Worm (Caenorhabditis elegans): ENCODE results near the gene cbd-1.
"Not testable (repeated sequence)": the region's sequence is repeated elsewhere in the genome, so short reads cannot be mapped to it uniquely, and the experiment has no call there.

Gene cbd-1

DNA sequence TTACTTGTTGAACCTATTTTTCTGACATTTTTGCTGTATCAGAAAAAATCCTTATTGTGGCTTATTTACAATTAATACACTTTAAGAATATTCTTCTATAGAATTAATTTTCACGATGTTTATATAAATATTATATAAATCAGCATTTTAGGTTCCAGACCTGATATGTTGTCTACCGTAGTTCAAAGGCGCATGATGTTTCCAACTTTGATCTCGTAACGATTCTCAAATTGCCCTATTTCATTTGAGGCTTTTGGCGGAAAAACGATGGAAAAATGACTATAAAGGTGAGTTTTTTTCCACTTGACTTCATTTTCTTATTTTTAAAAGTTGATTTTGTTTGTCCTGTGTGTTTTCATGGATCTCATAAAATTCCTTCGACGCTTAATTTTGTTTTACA lies 37.3 kb downstream of the cbd-1 start, which contains the start of gene gfat-2:
Gene gfat-2, plus strand, starts transcription at position 145 of the 400 bp plus-strand sequence.
- TF ChIP-seq lin-32 (GFP tag; optimal IDR thresholded peaks at IDR 0.05) (no peak), unc-62 (GFP tag; optimal IDR thresholded peaks at IDR 0.05) (no peak), M03D4.4 (tag; optimal IDR thresholded peaks at IDR 0.05) (no peak), bed-3 (GFP tag; optimal IDR thresholded peaks at IDR 0.05) (no peak), ham-2 (GFP tag; optimal IDR thresholded peaks at IDR 0.05) (no peak), elt-3 (tag; optimal IDR thresholded peaks at IDR 0.05) (no peak), ces-1 (GFP tag; optimal IDR thresholded peaks at IDR 0.05) (no peak), mep-1 (tag; optimal IDR thresholded peaks at IDR 0.05) (no peak), sem-2 (GFP tag; optimal IDR thresholded peaks at IDR 0.05) (no peak), ceh-83 (GFP tag; optimal IDR thresholded peaks at IDR 0.05) (no peak), unc-120 (tag; optimal IDR thresholded peaks at IDR 0.05; ENCODE audit: poor library complexity, severe bottlenecking) (no peak), ceh-39 (tag; optimal IDR thresholded peaks at IDR 0.05) (no peak)

ce11 chrIV:11414920-11415319 lies 42.1 kb downstream of the cbd-1 start, which contains the start of gene F22B3.10:
Gene F22B3.10 (minus strand): TSS chrIV:11415020.
- TF ChIP-seq lsy-2 (tag; optimal IDR thresholded peaks at IDR 0.05), result no peak
- no peak for TF ChIP-seq flh-1 (GFP tag; optimal IDR thresholded peaks at IDR 0.05)
- TF ChIP-seq M03D4.4 (tag; optimal IDR thresholded peaks at IDR 0.05), result no peak
- TF ChIP-seq blmp-1 (tag; optimal IDR thresholded peaks at IDR 0.05), result no peak
- no peak for TF ChIP-seq ham-2 (GFP tag; optimal IDR thresholded peaks at IDR 0.05)
- no peak for TF ChIP-seq pha-4 (tag; optimal IDR thresholded peaks at IDR 0.05)
- TF ChIP-seq nhr-28 (tag; optimal IDR thresholded peaks at IDR 0.05), result no peak
- TF ChIP-seq mls-2 (tag; optimal IDR thresholded peaks at IDR 0.05), result no peak
- no peak for TF ChIP-seq sem-2 (GFP tag; optimal IDR thresholded peaks at IDR 0.05)
- TF ChIP-seq unc-39 (tag; optimal IDR thresholded peaks at IDR 0.05), result no peak
- TF ChIP-seq unc-62 (GFP tag; optimal IDR thresholded peaks at IDR 0.05), result no peak
- no peak for TF ChIP-seq nhr-2 (tag; optimal IDR thresholded peaks at IDR 0.05)
- no peak for TF ChIP-seq bed-3 (GFP tag; optimal IDR thresholded peaks at IDR 0.05)

DNA sequence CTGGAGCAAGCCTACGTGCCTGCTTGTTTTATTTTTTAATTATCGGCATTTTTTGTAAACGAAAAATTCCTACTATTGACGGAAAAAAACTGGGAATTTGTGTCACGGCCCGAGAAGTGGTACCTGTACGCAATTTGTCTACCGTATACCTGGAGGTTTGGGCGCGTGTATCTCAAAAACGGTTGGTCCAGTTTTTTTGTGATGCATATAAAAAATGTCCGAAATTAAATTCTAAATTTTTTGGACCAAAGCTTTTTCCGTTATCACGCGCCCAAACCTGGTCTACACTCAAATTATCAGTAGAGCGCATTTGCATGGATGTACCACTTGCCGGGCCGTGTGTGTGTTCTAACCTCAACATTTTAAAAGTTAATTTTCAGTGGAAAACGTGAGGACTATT lies 43.9 kb downstream of the cbd-1 start, which contains the start of gene F22B3.5:
Gene F22B3.5, minus strand, starts transcription at position 101 of the 400 bp plus-strand sequence.
- TF ChIP-seq nhr-2 (tag; optimal IDR thresholded peaks at IDR 0.05); nhr-12 (tag; optimal IDR thresholded peaks at IDR 0.05); ceh-83 (GFP tag; optimal IDR thresholded peaks at IDR 0.05): not testable (repeated sequence)

ce11 chrIV:11421696-11422095 lies 48.9 kb downstream of the cbd-1 start, which contains the start of gene F22B3.7:
Gene F22B3.7 (minus strand): TSS chrIV:11421796.
- TF ChIP-seq blmp-1 (tag; optimal IDR thresholded peaks at IDR 0.05), result no peak
- TF ChIP-seq sptf-1 (tag; optimal IDR thresholded peaks at IDR 0.05), result no peak
- TF ChIP-seq zip-8 (tag; optimal IDR thresholded peaks at IDR 0.05), result no peak
- no peak for TF ChIP-seq pha-4 (tag; optimal IDR thresholded peaks at IDR 0.05)

DNA sequence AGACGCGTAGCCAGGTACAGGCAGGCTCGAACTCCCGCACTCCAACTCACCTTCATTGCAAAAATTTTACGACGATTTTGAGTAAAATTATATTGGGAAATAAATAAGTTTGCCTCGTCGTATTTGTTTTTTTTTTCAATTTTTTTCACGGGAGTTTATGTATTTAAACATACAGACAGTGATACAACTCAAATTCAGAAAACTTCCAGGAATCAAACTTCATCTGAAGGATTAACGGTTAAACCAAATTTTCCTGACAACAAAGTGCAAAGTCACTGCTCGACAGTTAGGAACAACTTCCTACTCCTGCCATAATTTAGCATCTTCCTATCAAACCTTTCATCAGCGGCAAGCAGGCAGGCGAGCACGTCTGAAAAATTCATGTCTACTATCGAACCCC lies 52.0 kb downstream of the cbd-1 start, which contains the start of gene F22B3.8:
Gene F22B3.8, minus strand, starts transcription at position 101 of the 400 bp plus-strand sequence.
- TF ChIP-seq unc-62 (GFP tag; optimal IDR thresholded peaks at IDR 0.05) (no peak), M03D4.4 (tag; optimal IDR thresholded peaks at IDR 0.05) (no peak), ceh-43 (GFP tag; optimal IDR thresholded peaks at IDR 0.05) (no peak), ceh-39 (tag; optimal IDR thresholded peaks at IDR 0.05) (no peak), lin-13 (tag; optimal IDR thresholded peaks at IDR 0.05) (no peak), ceh-83 (GFP tag; optimal IDR thresholded peaks at IDR 0.05) (no peak), nhr-12 (tag; optimal IDR thresholded peaks at IDR 0.05) (no peak), ces-1 (GFP tag; optimal IDR thresholded peaks at IDR 0.05) (no peak), flh-1 (GFP tag; optimal IDR thresholded peaks at IDR 0.05) (no peak), mab-5 (tag; optimal IDR thresholded peaks at IDR 0.05) (no peak), ztf-11 (tag; optimal IDR thresholded peaks at IDR 0.05) (no peak), sem-2 (GFP tag; optimal IDR thresholded peaks at IDR 0.05) (no peak), lin-32 (GFP tag; optimal IDR thresholded peaks at IDR 0.05) (no peak), tbx-8 (GFP tag; optimal IDR thresholded peaks at IDR 0.05) (no peak), unc-39 (tag; optimal IDR thresholded peaks at IDR 0.05) (no peak), hlh-1 (tag; optimal IDR thresholded peaks at IDR 0.05) (no peak), bed-3 (GFP tag; optimal IDR thresholded peaks at IDR 0.05) (no peak), unc-120 (tag; optimal IDR thresholded peaks at IDR 0.05; ENCODE audit: poor library complexity, severe bottlenecking) (no peak)

- TF ChIP-seq nhr-28 (tag; optimal IDR thresholded peaks at IDR 0.05) (no peak), ham-2 (GFP tag; optimal IDR thresholded peaks at IDR 0.05) (no peak), M03D4.4 (tag; optimal IDR thresholded peaks at IDR 0.05) (no peak), unc-120 (tag; optimal IDR thresholded peaks at IDR 0.05; ENCODE audit: poor library complexity, severe bottlenecking) (no peak), ceh-39 (tag; optimal IDR thresholded peaks at IDR 0.05) (no peak), drap-1 (GFP tag; optimal IDR thresholded peaks at IDR 0.05) (no peak), flh-1 (GFP tag; optimal IDR thresholded peaks at IDR 0.05) (no peak)
These were observed 52.7 kb downstream of the cbd-1 start, which contains the start of gene kin-4 for ce11 chrIV:11425442-11425841. Gene kin-4 (plus strand): TSS chrIV:11425742.

Data from whole organism, mixed stage, embryonic.